Worm (Caenorhabditis elegans): Measurements from ENCODE around the gene T04F3.4.

Gene T04F3.4

ce11 chrV:11787258-11787657 lies 24.4 kb upstream of the T04F3.4 start, which contains the start of gene F55A11.7:
F55A11.7 (minus strand) TSS chrV:11787443.
- TF ChIP-seq zag-1 (tag; optimal IDR thresholded peaks at IDR 0.05) (no peak), F37D6.2 (tag; optimal IDR thresholded peaks at IDR 0.05) (no peak), zip-11 (GFP tag; IDR thresholded peaks at IDR 0.05) (no peak), dpl-1 (GFP tag; optimal IDR thresholded peaks at IDR 0.05) (no peak), nhr-102 (tag; optimal IDR thresholded peaks at IDR 0.05) (no peak), F49E8.2 (tag; optimal IDR thresholded peaks at IDR 0.05; ENCODE audit: borderline replicate concordance) (no peak), snpc-4 (tag; optimal IDR thresholded peaks at IDR 0.05) (no peak), madf-5 (GFP tag; IDR thresholded peaks at IDR 0.05) (no peak), hlh-30 (tag; optimal IDR thresholded peaks at IDR 0.05; ENCODE audit: insufficient read depth) (no peak), ceh-44 (GFP tag; IDR thresholded peaks at IDR 0.05) (no peak), ztf-7 (tag; optimal IDR thresholded peaks at IDR 0.05) (no peak), pqm-1 (tag; optimal IDR thresholded peaks at IDR 0.05) (no peak), nhr-6 (tag; optimal IDR thresholded peaks at IDR 0.05) (no peak)

DNA sequence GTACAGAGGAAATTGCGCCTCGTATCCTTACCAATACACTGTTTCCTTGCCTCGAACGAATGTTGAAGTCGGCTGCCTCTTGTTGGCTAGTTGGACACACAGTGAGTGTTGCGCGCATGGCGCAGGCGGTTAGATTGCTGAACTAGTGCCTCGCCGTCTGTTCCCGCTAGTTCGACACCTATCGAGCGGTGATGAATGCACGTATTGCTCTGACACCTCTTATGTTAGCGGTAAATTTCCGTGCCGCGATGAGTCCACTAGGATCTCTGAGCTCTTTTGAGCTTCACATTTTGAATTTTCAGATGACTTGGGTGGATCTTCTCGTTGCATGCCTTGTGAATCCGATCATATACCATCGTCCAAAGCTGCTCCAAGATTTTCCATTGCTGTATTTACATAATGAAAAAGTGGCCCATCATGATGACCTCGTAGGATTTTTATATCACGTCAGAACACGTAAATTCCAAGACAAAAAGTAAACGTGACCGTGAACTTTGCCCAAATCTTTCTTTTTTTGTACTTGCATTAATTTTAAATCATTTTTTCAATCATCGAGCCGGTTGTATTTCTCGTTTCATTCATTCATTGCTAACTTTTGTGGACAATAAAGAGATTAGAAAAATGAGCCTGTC lies 20.1 kb upstream of the T04F3.4 start, which contains the start of gene F55A11.11:
Gene F55A11.11 (plus strand): TSS at position 341 of the 632 bp plus-strand sequence.
- TF ChIP-seq hmg-1.1 (GFP tag; IDR thresholded peaks at IDR 0.05) (peak; percentile 92), ZK546.5 (tag; optimal IDR thresholded peaks at IDR 0.05) (no peak), lin-13 (GFP tag; optimal IDR thresholded peaks at IDR 0.05) (peak; percentile 87), dpl-1 (GFP tag; optimal IDR thresholded peaks at IDR 0.05) (peak; percentile 53), zfp-3 (GFP tag; conservative IDR thresholded peaks at IDR 0.05) (peak; percentile 86), madf-5 (GFP tag; IDR thresholded peaks at IDR 0.05) (peak; percentile 90 to 91), ztf-7 (tag; optimal IDR thresholded peaks at IDR 0.05) (peak; percentile 87), zfp-2 (tag; optimal IDR thresholded peaks at IDR 0.05) (peak; percentile 66), hlh-11 (tag; optimal IDR thresholded peaks at IDR 0.05) (peak; percentile 73), D1046.2 (GFP tag; IDR thresholded peaks at IDR 0.05) (peak; percentile 93), fos-1 (tag; optimal IDR thresholded peaks at IDR 0.05) (no peak), Y48G9A.11 (GFP tag; IDR thresholded peaks at IDR 0.05) (peak; percentile 91), F37D6.2 (tag; optimal IDR thresholded peaks at IDR 0.05) (peak; percentile 53), ceh-82 (tag; optimal IDR thresholded peaks at IDR 0.05) (no peak), unc-130 (GFP tag; optimal IDR thresholded peaks at IDR 0.05) (peak; percentile 76), spr-3 (GFP tag; optimal IDR thresholded peaks at IDR 0.05) (peak; percentile 79), R02D3.7 (tag; optimal IDR thresholded peaks at IDR 0.05) (peak; percentile 38), lin-38 (GFP tag; IDR thresholded peaks at IDR 0.05) (peak; percentile 87), hlh-30 (tag; optimal IDR thresholded peaks at IDR 0.05; ENCODE audit: insufficient read depth) (peak; percentile 64), dve-1 (tag; optimal IDR thresholded peaks at IDR 0.05; ENCODE audit: insufficient read depth) (peak; percentile 80), ZK337.2 (GFP tag; IDR thresholded peaks at IDR 0.05) (peak; percentile 91), mxl-3 (GFP tag; optimal IDR thresholded peaks at IDR 0.05) (peak; percentile 87), F49E8.2 (tag; optimal IDR thresholded peaks at IDR 0.05; ENCODE audit: borderline replicate concordance) (peak; percentile 87), snpc-4 (tag; optimal IDR thresholded peaks at IDR 0.05) (no peak), duxl-1 (tag; optimal IDR thresholded peaks at IDR 0.05; ENCODE audit: poor library complexity) (peak; percentile 84), dmd-6 (GFP tag; IDR thresholded peaks at IDR 0.05) (peak; percentile 75), F26F4.8 (GFP tag; conservative IDR thresholded peaks at IDR 0.05) (peak; percentile 98), unc-62 (GFP tag; optimal IDR thresholded peaks at IDR 0.05 in 1 of 2) (peak in 1 of 2 experiments; percentile 95), unc-62 (tag; optimal IDR thresholded peaks at IDR 0.05) (no peak), daf-19 (GFP tag; conservative IDR thresholded peaks at IDR 0.05) (peak; percentile 94), egl-27 (tag; optimal IDR thresholded peaks at IDR 0.05) (no peak), nhr-237 (tag; optimal IDR thresholded peaks at IDR 0.05) (no peak), madf-9 (GFP tag; conservative IDR thresholded peaks at IDR 0.05) (peak; percentile 90), ceh-32 (tag; optimal IDR thresholded peaks at IDR 0.05; ENCODE audit: poor library complexity) (peak; percentile 56), lin-1 (GFP tag; IDR thresholded peaks at IDR 0.05) (peak; percentile 95), skn-1 (tag; optimal IDR thresholded peaks at IDR 0.05) (no peak), F44E2.7 (GFP tag; IDR thresholded peaks at IDR 0.05) (peak; percentile 98), egl-43 (GFP tag; IDR thresholded peaks at IDR 0.05) (peak; percentile 99), ctbp-1 (GFP tag; IDR thresholded peaks at IDR 0.05) (peak; percentile 95), daf-16 (GFP tag; optimal IDR thresholded peaks at IDR 0.05) (peak; percentile 77 to 97), daf-16 (tag; optimal IDR thresholded peaks at IDR 0.05) (peak; percentile 71), sdz-12 (GFP tag; optimal IDR thresholded peaks at IDR 0.05) (peak; percentile 96)

Measured in whole organism, L4 larva.